Fruit fly (Drosophila melanogaster): ENCODE data around the gene stg1.

DNA sequence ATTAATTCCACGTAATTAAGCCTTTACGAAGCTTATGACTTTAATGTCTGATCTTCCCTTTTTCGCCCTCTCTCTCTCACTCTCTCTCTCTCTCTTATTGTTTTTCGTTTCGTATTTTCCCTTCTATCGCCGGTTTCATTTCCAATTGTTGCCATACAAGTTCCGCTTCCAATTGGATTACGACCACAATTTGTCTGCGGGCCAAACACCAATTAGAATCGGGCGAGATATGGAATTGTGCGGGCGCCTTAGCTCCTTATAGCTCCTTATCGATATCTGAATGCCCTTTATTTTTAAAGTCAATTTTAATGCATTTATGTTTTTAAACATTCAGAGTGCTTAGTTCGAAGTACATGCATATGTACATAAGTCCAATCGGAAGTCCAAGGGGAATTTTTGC, 36.9 kb upstream of the stg1 start:
- TF ChIP-seq Sox14 (GFP tag; optimal IDR thresholded peaks at IDR 0.05): no peak
- TF ChIP-seq dac (GFP tag; optimal IDR thresholded peaks at IDR 0.05): no peak
- no peak for TF ChIP-seq CG6163 (GFP tag; IDR thresholded peaks at IDR 0.05)
- no peak for TF ChIP-seq CG10669 (GFP tag; optimal IDR thresholded peaks at IDR 0.05)
- TF ChIP-seq salr (GFP tag; optimal IDR thresholded peaks at IDR 0.05): no peak
- no peak for TF ChIP-seq ss (GFP tag; optimal IDR thresholded peaks at IDR 0.05)
- no peak for TF ChIP-seq acj6 (GFP tag; optimal IDR thresholded peaks at IDR 0.05)
- no peak for TF ChIP-seq CG3032 (tag; optimal IDR thresholded peaks at IDR 0.05)

Data from whole organism, prepupa.